Worm (Caenorhabditis elegans): ENCODE results near the gene mltn-9.

The mltn-9 gene

ce11 chrII:14635179-14635578, 19.3 kb downstream of the mltn-9 start:
- TF ChIP-seq ref-1 (GFP tag; conservative IDR thresholded peaks at IDR 0.05): peak; percentile 66
- no peak for TF ChIP-seq cog-1 (tag; optimal IDR thresholded peaks at IDR 0.05)
- peak; percentile 3 for TF ChIP-seq med-1 (GFP tag; optimal IDR thresholded peaks at IDR 0.05; ENCODE audit: insufficient read depth)
- peak; percentile 82 for TF ChIP-seq ztf-23 (GFP tag; IDR thresholded peaks at IDR 0.05)
- TF ChIP-seq klf-2 (GFP tag; conservative IDR thresholded peaks at IDR 0.05): peak; percentile 78; the same call in 1 of the 2 replicates
- TF ChIP-seq ztf-29 (GFP tag; IDR thresholded peaks at IDR 0.05): peak; percentile 82
- TF ChIP-seq flt-1 (GFP tag; IDR thresholded peaks at IDR 0.05): peak; percentile 84
- peak; percentile 84 for TF ChIP-seq T22C8.4 (GFP tag; IDR thresholded peaks at IDR 0.05)
- TF ChIP-seq tab-1 (GFP tag; IDR thresholded peaks at IDR 0.05): peak; percentile 89

ce11 chrII:14635895-14636294, 20.1 kb downstream of the mltn-9 start:
- TF ChIP-seq tab-1 (GFP tag; IDR thresholded peaks at IDR 0.05) (peak; percentile 10; the same call in 1 of the 2 replicates), T22C8.4 (GFP tag; IDR thresholded peaks at IDR 0.05) (0 out of 2 replicates have a peak, but pooled peaks have one; percentile 26), flt-1 (GFP tag; IDR thresholded peaks at IDR 0.05) (peak; percentile 75)

DNA sequence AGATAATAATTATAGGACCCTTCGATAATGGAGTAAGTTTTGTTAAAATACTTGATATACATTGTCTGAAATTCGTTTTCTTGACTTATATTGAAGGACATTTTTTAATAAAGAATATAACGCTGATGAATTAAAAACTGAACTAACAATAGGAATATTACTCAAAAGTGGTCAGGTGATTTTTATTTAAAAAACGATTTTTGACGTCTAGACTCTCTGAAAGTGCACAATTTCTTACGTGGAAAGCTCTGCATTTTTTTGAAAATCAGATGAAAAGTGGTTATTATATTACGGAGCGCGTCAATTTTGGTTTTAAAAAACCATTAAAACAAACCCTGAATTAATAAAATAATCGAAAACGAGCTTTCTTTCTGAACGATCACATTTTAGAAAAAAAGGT, 20.9 kb downstream of the mltn-9 start, which contains the start of gene sre-13:
Gene sre-13 (minus strand): TSS at position 101 of the 400 bp plus-strand sequence.
- TF ChIP-seq ztf-29 (GFP tag; IDR thresholded peaks at IDR 0.05): no peak
- no peak for TF ChIP-seq ref-1 (GFP tag; conservative IDR thresholded peaks at IDR 0.05)
- no peak for TF ChIP-seq ztf-23 (GFP tag; IDR thresholded peaks at IDR 0.05)
- TF ChIP-seq klf-2 (GFP tag; conservative IDR thresholded peaks at IDR 0.05): no peak

- TF ChIP-seq flt-1 (GFP tag; IDR thresholded peaks at IDR 0.05) (peak; percentile 47; the same call in 1 of the 2 replicates), tab-1 (GFP tag; IDR thresholded peaks at IDR 0.05) (0 out of 2 replicates have a peak, but pooled peaks have one; percentile 52)
Observed at ce11 chrII:14641387-14641786, 25.6 kb downstream of the mltn-9 start.

DNA sequence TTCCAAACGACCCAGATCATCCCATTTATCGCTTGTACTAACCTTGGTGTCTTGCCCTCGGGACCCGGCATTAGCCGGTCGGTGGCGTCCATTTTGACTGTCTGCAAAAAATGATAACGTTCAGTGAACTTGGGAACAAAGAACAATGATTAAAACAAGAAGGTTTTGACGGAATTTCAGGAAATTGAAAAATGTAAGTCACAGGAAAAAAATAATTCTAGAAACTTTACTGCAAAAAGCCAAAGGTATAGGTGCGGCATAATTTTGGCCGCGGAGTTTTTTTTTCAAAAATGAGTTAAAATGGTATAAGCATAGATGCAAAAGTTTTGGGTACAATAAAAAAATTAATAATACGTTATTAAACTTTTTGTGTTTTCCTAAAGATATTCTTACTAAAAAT, 28.1 kb downstream of the mltn-9 start, which contains the start of gene atgp-2:
Gene atgp-2 (minus strand): TSS at position 101 of the 400 bp plus-strand sequence.
- TF ChIP-seq cog-1 (tag; optimal IDR thresholded peaks at IDR 0.05) (no peak), ztf-29 (GFP tag; IDR thresholded peaks at IDR 0.05) (no peak), med-1 (GFP tag; optimal IDR thresholded peaks at IDR 0.05; ENCODE audit: insufficient read depth) (no peak), klf-2 (GFP tag; conservative IDR thresholded peaks at IDR 0.05) (no peak), ztf-23 (GFP tag; IDR thresholded peaks at IDR 0.05) (no peak), tab-1 (GFP tag; IDR thresholded peaks at IDR 0.05) (no peak), ref-1 (GFP tag; conservative IDR thresholded peaks at IDR 0.05) (no peak), flt-1 (GFP tag; IDR thresholded peaks at IDR 0.05) (no peak), T22C8.4 (GFP tag; IDR thresholded peaks at IDR 0.05) (no peak)

DNA sequence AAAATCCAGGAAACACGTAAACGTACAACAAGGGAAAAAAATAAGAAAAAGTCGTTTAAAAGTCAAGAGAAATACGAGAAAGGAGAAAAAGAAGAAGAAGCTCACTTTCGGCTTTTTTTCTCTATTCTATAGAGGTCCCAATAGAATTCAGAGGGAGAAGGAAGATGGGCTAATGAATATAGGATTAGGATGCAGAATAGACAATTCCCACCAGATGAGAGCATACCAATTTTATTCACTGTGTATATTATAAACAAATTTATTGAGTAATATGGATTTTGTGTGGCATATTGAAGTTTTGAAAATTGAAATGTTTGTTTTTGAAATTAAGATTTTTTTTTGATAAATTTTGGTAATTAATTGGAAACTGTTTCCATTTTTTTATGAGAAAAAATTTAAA, 28.6 kb downstream of the mltn-9 start:
- TF ChIP-seq ztf-23 (GFP tag; IDR thresholded peaks at IDR 0.05) (no peak), klf-2 (GFP tag; conservative IDR thresholded peaks at IDR 0.05) (no peak), med-1 (GFP tag; optimal IDR thresholded peaks at IDR 0.05; ENCODE audit: insufficient read depth) (no peak), cog-1 (tag; optimal IDR thresholded peaks at IDR 0.05) (no peak), flt-1 (GFP tag; IDR thresholded peaks at IDR 0.05) (no peak), T22C8.4 (GFP tag; IDR thresholded peaks at IDR 0.05) (no peak), tab-1 (GFP tag; IDR thresholded peaks at IDR 0.05) (no peak), ztf-29 (GFP tag; IDR thresholded peaks at IDR 0.05) (no peak)

- TF ChIP-seq flt-1 (GFP tag; IDR thresholded peaks at IDR 0.05) (no peak), T22C8.4 (GFP tag; IDR thresholded peaks at IDR 0.05) (no peak), ztf-29 (GFP tag; IDR thresholded peaks at IDR 0.05) (no peak), med-1 (GFP tag; optimal IDR thresholded peaks at IDR 0.05; ENCODE audit: insufficient read depth) (no peak), cog-1 (tag; optimal IDR thresholded peaks at IDR 0.05) (no peak), ztf-23 (GFP tag; IDR thresholded peaks at IDR 0.05) (no peak), klf-2 (GFP tag; conservative IDR thresholded peaks at IDR 0.05) (no peak)
Observed at ce11 chrII:14645290-14645689, 29.5 kb downstream of the mltn-9 start.

DNA sequence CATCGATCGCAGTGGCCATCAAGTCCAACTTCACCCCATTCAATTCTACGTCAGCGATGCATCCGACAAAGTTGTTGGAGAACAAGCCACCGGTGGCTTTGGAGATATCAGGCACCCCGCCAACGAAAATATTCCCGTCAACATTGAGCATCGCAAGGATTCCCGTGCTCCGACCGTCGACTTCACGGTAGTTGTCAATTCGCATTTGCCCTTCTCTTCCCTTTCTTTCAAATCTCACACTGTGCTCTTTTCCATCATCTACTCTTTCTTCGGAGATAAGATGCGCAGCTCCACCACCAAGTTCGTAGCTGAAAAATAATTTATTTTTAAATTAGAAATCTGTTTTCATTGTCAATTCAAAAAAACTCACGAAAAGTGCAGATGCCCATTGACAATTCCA, 31.7 kb downstream of the mltn-9 start:
- TF ChIP-seq ztf-29 (GFP tag; IDR thresholded peaks at IDR 0.05) (no peak), flt-1 (GFP tag; IDR thresholded peaks at IDR 0.05) (no peak), klf-2 (GFP tag; conservative IDR thresholded peaks at IDR 0.05) (no peak), tab-1 (GFP tag; IDR thresholded peaks at IDR 0.05) (no peak), ref-1 (GFP tag; conservative IDR thresholded peaks at IDR 0.05) (no peak), ztf-23 (GFP tag; IDR thresholded peaks at IDR 0.05) (no peak), cog-1 (tag; optimal IDR thresholded peaks at IDR 0.05) (no peak), T22C8.4 (GFP tag; IDR thresholded peaks at IDR 0.05) (no peak), med-1 (GFP tag; optimal IDR thresholded peaks at IDR 0.05; ENCODE audit: insufficient read depth) (no peak)

DNA sequence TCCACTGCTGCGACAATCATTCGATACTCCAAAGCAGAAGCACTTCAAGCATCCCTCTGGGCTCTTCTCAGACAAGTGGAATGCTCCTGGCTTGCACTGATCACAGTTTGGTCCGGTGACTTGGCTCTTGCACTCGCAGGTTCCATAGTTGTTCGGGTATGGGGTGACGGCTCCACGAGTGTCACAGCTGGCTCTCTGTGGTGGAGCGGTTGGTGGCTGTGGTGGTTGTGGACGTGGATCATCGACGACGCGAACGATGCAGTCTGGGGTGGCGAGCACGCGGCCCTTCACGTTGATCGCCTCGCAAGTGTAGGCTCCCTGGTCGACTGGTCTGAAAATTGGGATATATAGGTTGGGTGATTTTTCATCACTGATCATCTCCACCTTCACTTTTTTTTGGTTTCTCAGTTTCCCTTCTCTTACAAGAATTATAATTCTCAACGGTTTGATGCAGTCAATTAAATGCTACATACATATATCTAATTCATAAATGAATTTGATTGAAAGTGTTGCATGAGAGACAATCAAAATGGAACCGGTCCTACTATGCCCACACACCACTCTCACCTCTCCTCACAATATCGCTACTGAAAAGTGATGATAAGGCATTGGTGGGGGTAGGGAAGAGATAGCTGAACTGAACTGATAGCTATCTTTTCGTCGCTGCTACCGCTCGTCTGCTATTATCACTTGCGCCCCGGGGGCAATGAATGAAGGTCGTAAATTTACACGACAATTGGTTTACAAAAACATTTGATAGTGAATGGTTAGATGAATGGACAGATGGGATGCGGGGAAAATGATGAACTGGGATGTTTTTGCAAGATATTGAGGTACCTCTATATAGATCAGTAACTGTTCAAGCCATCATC, 49.0 kb downstream of the mltn-9 start:
- TF ChIP-seq ztf-29 (GFP tag; IDR thresholded peaks at IDR 0.05) (no peak), ref-1 (GFP tag; conservative IDR thresholded peaks at IDR 0.05) (no peak), klf-2 (GFP tag; conservative IDR thresholded peaks at IDR 0.05) (no peak), med-1 (GFP tag; optimal IDR thresholded peaks at IDR 0.05; ENCODE audit: insufficient read depth) (no peak), ztf-23 (GFP tag; IDR thresholded peaks at IDR 0.05) (no peak), flt-1 (GFP tag; IDR thresholded peaks at IDR 0.05) (no peak), tab-1 (GFP tag; IDR thresholded peaks at IDR 0.05) (no peak), T22C8.4 (GFP tag; IDR thresholded peaks at IDR 0.05) (no peak), cog-1 (tag; optimal IDR thresholded peaks at IDR 0.05) (no peak)

- no peak for TF ChIP-seq ref-1 (GFP tag; conservative IDR thresholded peaks at IDR 0.05)
- TF ChIP-seq flt-1 (GFP tag; IDR thresholded peaks at IDR 0.05): no peak
- no peak for TF ChIP-seq ztf-29 (GFP tag; IDR thresholded peaks at IDR 0.05)
- no peak for TF ChIP-seq T22C8.4 (GFP tag; IDR thresholded peaks at IDR 0.05)
- no peak for TF ChIP-seq ztf-23 (GFP tag; IDR thresholded peaks at IDR 0.05)
- no peak for TF ChIP-seq cog-1 (tag; optimal IDR thresholded peaks at IDR 0.05)
- TF ChIP-seq klf-2 (GFP tag; conservative IDR thresholded peaks at IDR 0.05): no peak
- TF ChIP-seq med-1 (GFP tag; optimal IDR thresholded peaks at IDR 0.05; ENCODE audit: insufficient read depth): no peak
- TF ChIP-seq tab-1 (GFP tag; IDR thresholded peaks at IDR 0.05): no peak
Observed at ce11 chrII:14666274-14666673, 50.4 kb downstream of the mltn-9 start.

All from whole organism, midembryonic.